Worm (Caenorhabditis elegans) whole organism, mixed stage, embryonic: ENCODE data around the gene F31E8.4.

Source experiments
- elt-3 ChIP-seq: fragments of 150-350 bp; optimal IDR thresholded peaks from 2 replicates; lab custom pipeline; 2014; ENCODE audit warnings: missing biosample characterization, missing genetic modification characterization
- lsy-2 ChIP-seq: fragments of 150-350 bp; optimal IDR thresholded peaks from 2 replicates; lab custom pipeline; 2014; ENCODE audit warnings: missing biosample characterization, missing genetic modification characterization
- mls-2 ChIP-seq: sonication (generic microtip); optimal IDR thresholded peaks from 2 replicates; lab custom pipeline; 2016; ENCODE audit warnings: mild to moderate bottlenecking, missing genetic modification characterization, moderate library complexity, missing compliant biosample characterization
- pha-4 ChIP-seq: fragments of 150-350 bp; optimal IDR thresholded peaks from 2 replicates; lab custom pipeline; 2018; ENCODE audit warnings: missing biosample characterization, missing genetic modification reagents, missing genetic modification characterization
- unc-62 ChIP-seq: fragments of 150-350 bp; optimal IDR thresholded peaks from 2 replicates; lab custom pipeline; 2014; ENCODE audit warnings: missing biosample characterization, missing genetic modification reagents, missing genetic modification characterization

DNA sequence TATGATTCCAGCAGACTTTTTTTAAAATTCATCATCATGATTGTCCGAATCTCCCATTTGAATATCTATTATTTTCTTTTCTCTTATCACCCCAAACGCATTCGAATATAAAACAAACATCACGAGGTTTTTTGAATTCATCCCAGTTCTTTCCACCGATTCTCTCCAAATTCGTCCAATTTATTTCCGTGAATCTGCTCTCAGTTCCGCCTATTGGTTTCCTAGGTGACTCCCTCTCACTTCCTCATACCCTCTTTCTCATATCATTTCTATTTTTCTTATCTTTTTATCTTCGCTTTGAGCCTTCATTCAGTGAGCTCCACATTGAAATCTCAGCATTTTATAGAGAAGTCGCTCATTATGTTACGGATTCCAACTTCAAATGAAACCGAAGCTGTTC is 20.9 kb downstream of the F31E8.4 start, which contains the start of gene T13C2.7:
- TF ChIP-seq pha-4 (tag; lab: Kevin White, UChicago): no peak
- no peak for TF ChIP-seq elt-3 (tag; lab: Kevin White, UChicago)
- TF ChIP-seq lsy-2 (tag; lab: Kevin White, UChicago): no peak
- TF ChIP-seq unc-62: no peak
- no peak for TF ChIP-seq mls-2 (tag; lab: Kevin White, UChicago)
